Worm (Caenorhabditis elegans): ENCODE data around the gene pud-1.1.
A peak's percentile ranks its signal among the peaks of the same experiment; 100 is the strongest.
"Not testable (repeated sequence)": the region's sequence is repeated elsewhere in the genome, so short reads cannot be mapped to it uniquely, and the experiment has no call there.

pud-1.1 gene

ce11 chrV:2327124-2327523, 3.1 kb upstream of the pud-1.1 start:
- TF ChIP-seq nhr-28 (tag; optimal IDR thresholded peaks at IDR 0.05): no peak
- TF ChIP-seq pqm-1 (tag; optimal IDR thresholded peaks at IDR 0.05): peak; percentile 99
- TF ChIP-seq nhr-11 (tag; optimal IDR thresholded peaks at IDR 0.05): no peak
- TF ChIP-seq elt-1 (tag; optimal IDR thresholded peaks at IDR 0.05): no peak
- peak; percentile 41 for TF ChIP-seq nfya-1 (tag; optimal IDR thresholded peaks at IDR 0.05; ENCODE audit: insufficient read depth)
- TF ChIP-seq elt-2 (tag; optimal IDR thresholded peaks at IDR 0.05): peak; percentile 98
- no peak for TF ChIP-seq lin-39 (tag; optimal IDR thresholded peaks at IDR 0.05)
- no peak for TF ChIP-seq ceh-16 (tag; optimal IDR thresholded peaks at IDR 0.05)
- peak; percentile 30 for TF ChIP-seq pha-4 (tag; optimal IDR thresholded peaks at IDR 0.05)
- TF ChIP-seq jun-1 (tag; optimal IDR thresholded peaks at IDR 0.05): peak; percentile 58
- no peak for TF ChIP-seq elt-3 (tag; optimal IDR thresholded peaks at IDR 0.05)
- TF ChIP-seq egl-27 (tag; optimal IDR thresholded peaks at IDR 0.05): no peak
- TF ChIP-seq nhr-76 (tag; optimal IDR thresholded peaks at IDR 0.05): no peak
- no peak for TF ChIP-seq mml-1 (tag; optimal IDR thresholded peaks at IDR 0.05)

DNA sequence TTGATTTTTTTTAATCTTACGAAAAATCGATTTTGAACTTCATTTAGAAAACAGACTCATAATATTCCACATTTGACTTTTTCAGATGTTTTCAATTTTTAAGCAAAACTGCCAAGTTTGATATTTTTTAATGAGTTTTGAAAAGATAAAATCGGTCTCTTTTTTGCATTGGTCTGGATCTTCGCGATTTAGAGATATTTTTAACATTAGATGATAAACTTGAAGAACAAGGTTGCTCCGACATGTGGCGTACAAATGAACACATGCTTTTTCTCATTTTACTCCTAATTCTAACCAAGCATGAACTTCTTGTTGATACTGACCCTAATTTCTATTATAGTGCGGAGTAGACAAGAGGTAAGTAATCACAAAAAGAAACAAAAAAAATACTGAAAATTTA, 1.4 kb downstream of the pud-1.1 start, which contains the start of gene irld-32:
Gene irld-32, plus strand, starts transcription at position 301 of the 400 bp plus-strand sequence.
- TF ChIP-seq nhr-11, hmg-11, jun-1 (tag; optimal IDR thresholded peaks at IDR 0.05): not testable (repeated sequence)

DNA sequence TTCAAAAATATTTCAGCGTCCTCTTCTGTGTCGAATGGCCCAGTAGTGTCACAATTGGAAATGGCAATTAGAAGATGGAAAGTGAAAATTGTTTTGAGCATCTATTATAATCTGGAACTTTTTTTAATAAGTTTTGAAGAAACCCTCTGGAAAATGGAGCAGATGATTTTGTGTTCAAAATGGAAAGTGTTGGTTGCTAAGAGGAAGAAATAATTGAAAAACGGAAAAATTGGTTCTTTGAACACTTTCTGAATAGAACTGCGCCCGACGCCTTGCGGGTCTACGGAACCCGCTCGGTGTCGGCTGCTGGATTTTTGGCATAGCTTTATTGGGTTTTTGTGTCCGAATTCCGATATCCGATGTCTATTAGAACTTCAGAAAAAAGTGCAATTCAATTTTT, 5.9 kb downstream of the pud-1.1 start, which contains the start of gene irld-28:
Gene irld-28, minus strand, starts transcription at position 101 of the 400 bp plus-strand sequence.
- TF ChIP-seq ceh-16 (tag; optimal IDR thresholded peaks at IDR 0.05) (no peak), fos-1 (tag; optimal IDR thresholded peaks at IDR 0.05) (no peak), nfya-1 (tag; optimal IDR thresholded peaks at IDR 0.05; ENCODE audit: insufficient read depth) (no peak), pha-4 (tag; optimal IDR thresholded peaks at IDR 0.05) (no peak), nhr-28 (tag; optimal IDR thresholded peaks at IDR 0.05) (no peak), fkh-2 (tag; optimal IDR thresholded peaks at IDR 0.05) (no peak), skn-1 (tag; optimal IDR thresholded peaks at IDR 0.05) (no peak), unc-39 (tag; optimal IDR thresholded peaks at IDR 0.05) (no peak), ztf-11 (tag; optimal IDR thresholded peaks at IDR 0.05) (no peak), nhr-77 (tag; optimal IDR thresholded peaks at IDR 0.05) (no peak), egl-5 (tag; optimal IDR thresholded peaks at IDR 0.05) (no peak), tbx-2 (tag; optimal IDR thresholded peaks at IDR 0.05) (no peak), jun-1 (tag; optimal IDR thresholded peaks at IDR 0.05) (no peak), elt-2 (tag; optimal IDR thresholded peaks at IDR 0.05) (no peak), nhr-12 (tag; optimal IDR thresholded peaks at IDR 0.05) (no peak)

DNA sequence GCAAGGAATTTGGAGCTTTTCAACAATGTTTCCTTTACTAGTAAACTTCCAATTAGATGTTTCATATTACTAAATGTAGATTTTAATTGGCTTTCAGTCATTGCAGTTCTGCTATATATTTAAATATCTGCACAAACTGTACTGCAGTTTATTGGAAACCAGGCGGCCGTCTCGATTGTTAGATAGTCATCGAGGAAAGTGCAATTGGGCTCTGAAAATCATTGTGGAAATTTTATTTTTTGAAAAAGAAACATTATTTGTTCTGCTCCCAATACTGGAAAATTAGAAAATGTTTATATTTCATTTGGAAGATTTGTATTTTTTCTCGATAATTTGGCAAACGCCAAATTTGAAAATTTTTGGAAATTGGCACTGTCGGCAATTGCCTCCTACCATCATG, 8.3 kb downstream of the pud-1.1 start, which contains the start of gene irld-29:
Gene irld-29, minus strand, starts transcription at position 101 of the 400 bp plus-strand sequence.
- TF ChIP-seq skn-1 (tag; optimal IDR thresholded peaks at IDR 0.05) (no peak), ama-1 (optimal IDR thresholded peaks at IDR 0.05) (no peak), fkh-10 (GFP tag; optimal IDR thresholded peaks at IDR 0.05) (no peak), lin-39 (tag; optimal IDR thresholded peaks at IDR 0.05) (no peak), ztf-11 (tag; optimal IDR thresholded peaks at IDR 0.05) (no peak), elt-2 (tag; optimal IDR thresholded peaks at IDR 0.05) (no peak), egl-27 (tag; optimal IDR thresholded peaks at IDR 0.05) (no peak), pqm-1 (tag; optimal IDR thresholded peaks at IDR 0.05) (no peak), egl-5 (tag; optimal IDR thresholded peaks at IDR 0.05) (no peak), lin-15B (tag; optimal IDR thresholded peaks at IDR 0.05) (no peak), elt-3 (tag; optimal IDR thresholded peaks at IDR 0.05) (no peak), sea-2 (GFP tag; optimal IDR thresholded peaks at IDR 0.05) (no peak), nhr-43 (tag; optimal IDR thresholded peaks at IDR 0.05; ENCODE audit: poor library complexity, severe bottlenecking) (no peak), zag-1 (tag; optimal IDR thresholded peaks at IDR 0.05) (no peak), nhr-237 (tag; optimal IDR thresholded peaks at IDR 0.05) (no peak), ceh-82 (tag; optimal IDR thresholded peaks at IDR 0.05) (no peak), nhr-76 (tag; optimal IDR thresholded peaks at IDR 0.05) (no peak), nhr-25 (tag; optimal IDR thresholded peaks at IDR 0.05) (no peak)

DNA sequence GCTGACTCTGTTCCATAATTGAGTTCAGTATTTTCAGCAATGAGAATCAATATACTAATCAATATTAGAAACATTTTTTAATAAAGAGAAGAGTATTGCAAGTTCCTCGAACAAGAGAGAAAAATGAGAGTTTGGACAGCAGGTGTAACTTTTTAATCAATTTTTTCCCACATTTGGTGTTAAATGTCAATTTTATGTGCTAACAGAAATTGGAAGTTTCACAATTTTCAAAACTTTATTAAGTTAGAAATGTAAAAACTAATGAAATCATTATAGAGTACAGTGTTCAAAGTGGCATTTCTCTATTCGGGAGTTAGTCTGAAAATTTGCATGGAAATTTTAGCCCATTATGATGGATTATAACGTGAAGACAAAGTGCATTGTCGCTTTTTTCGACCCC, 11.1 kb downstream of the pud-1.1 start, which contains the start of gene irld-30:
Gene irld-30, minus strand, starts transcription at position 101 of the 400 bp plus-strand sequence.
- no peak for TF ChIP-seq nfya-1 (tag; optimal IDR thresholded peaks at IDR 0.05; ENCODE audit: insufficient read depth)
- no peak for TF ChIP-seq nhr-11 (tag; optimal IDR thresholded peaks at IDR 0.05)
- no peak for TF ChIP-seq ceh-9 (tag; optimal IDR thresholded peaks at IDR 0.05)
- TF ChIP-seq mml-1 (tag; optimal IDR thresholded peaks at IDR 0.05): no peak
- TF ChIP-seq nhr-237 (tag; optimal IDR thresholded peaks at IDR 0.05): no peak
- no peak for TF ChIP-seq fkh-2 (tag; optimal IDR thresholded peaks at IDR 0.05)
- no peak for TF ChIP-seq ztf-4 (tag; optimal IDR thresholded peaks at IDR 0.05)
- TF ChIP-seq ztf-11 (tag; optimal IDR thresholded peaks at IDR 0.05): no peak
- no peak for TF ChIP-seq nhr-76 (tag; optimal IDR thresholded peaks at IDR 0.05)

Data from whole organism, L3 larva.